Worm (Caenorhabditis elegans) whole organism, midembryonic: ENCODE results near the gene F39B3.3.

ENCODE experiments used
- klf-2 ChIP-seq: fragments of 200-800 bp; sonication (Bioruptor generic); conservative IDR thresholded peaks from 2 replicates; pipeline ENCODE4 v1.3.6; 2022; ENCODE audit warnings: missing genetic modification reagents, missing genetic modification characterization, missing compliant biosample characterization
- tab-1 ChIP-seq: fragments of 200-800 bp; sonication (Bioruptor generic); IDR thresholded peaks from 2 replicates; pipeline ENCODE4 v1.3.6; 2022; ENCODE audit warnings: missing genetic modification characterization, missing compliant biosample characterization
- ztf-23 ChIP-seq: fragments of 200-800 bp; sonication (Bioruptor generic); IDR thresholded peaks from 2 replicates; pipeline ENCODE4 v1.3.6; 2022; ENCODE audit warnings: missing genetic modification reagents, missing genetic modification characterization, missing compliant biosample characterization

- TF ChIP-seq tab-1 (GFP tag; lab: Robert Waterston, UW): no peak
- TF ChIP-seq klf-2 (GFP tag; lab: Robert Waterston, UW): no peak
- no peak for TF ChIP-seq ztf-23
Measured at ce11 chrX:17614245-17614644, 35.3 kb upstream of the F39B3.3 start, which contains the start of gene ncs-7.
